Worm (Caenorhabditis elegans): Measurements from ENCODE around the gene atln-1.

DNA sequence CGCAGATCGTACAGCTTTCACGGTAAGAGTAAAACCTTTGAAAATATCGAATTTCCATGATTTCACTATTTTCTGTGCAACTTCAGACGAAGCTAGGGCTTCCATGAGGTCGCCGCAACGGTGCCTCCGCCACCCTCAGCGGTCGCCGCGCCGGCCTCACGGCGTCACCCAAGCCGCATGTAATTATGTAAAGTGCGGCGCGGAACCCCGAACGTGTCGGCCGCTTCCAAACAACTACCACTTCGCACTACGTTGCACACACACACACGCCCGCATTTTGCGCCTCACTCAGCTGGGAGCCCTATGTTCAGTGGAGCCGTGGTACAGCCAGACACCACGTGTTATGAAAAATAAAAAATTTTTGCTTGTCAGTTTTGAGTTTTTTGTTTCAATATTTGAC, 28.5 kb downstream of the atln-1 start:
- no peak for TF ChIP-seq ama-1 (optimal IDR thresholded peaks at IDR 0.05)
- no peak for TF ChIP-seq elt-4 (tag; optimal IDR thresholded peaks at IDR 0.05)
